Worm (Caenorhabditis elegans): ENCODE results near the gene ztf-28.

DNA sequence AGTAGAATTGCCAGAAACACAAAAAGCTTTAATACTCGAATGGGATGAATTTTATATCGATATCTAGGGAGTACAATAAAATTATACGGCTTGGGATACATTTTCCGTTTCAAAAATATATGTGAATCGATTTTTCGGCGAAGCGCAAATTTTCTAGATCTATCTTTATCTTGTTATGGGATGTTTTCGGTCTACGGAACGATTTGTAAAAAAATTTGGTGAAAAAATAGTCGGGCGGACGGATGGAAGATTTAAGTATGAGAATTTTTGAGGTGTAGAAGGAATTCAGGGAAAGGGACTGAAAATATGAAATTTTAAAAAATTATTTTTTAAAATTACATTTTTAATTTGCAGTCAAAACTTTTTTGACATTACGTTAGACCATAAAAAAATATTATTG, 15.5 kb downstream of the ztf-28 start, which contains the start of gene F22F7.4:
- TF ChIP-seq nhr-76 (tag; optimal IDR thresholded peaks at IDR 0.05) (no peak), elt-1 (tag; optimal IDR thresholded peaks at IDR 0.05; ENCODE audit: borderline replicate concordance, insufficient read depth) (no peak), pha-4 (tag; optimal IDR thresholded peaks at IDR 0.05) (no peak), ceh-39 (tag; optimal IDR thresholded peaks at IDR 0.05) (no peak)

All from whole organism, mixed stage, embryonic.